Fruit fly (Drosophila melanogaster) whole organism, embryonic: ENCODE results near the gene Snm1.
A peak's percentile ranks its signal among the peaks of the same experiment; 100 is the strongest.

Experiments used
- Atf6 ChIP-seq: fragments of 200-800 bp; sonication (Bioruptor generic); IDR thresholded peaks from 2 replicates; pipeline ENCODE4 v1.3.6; 2022; ENCODE audit warnings: missing biosample characterization, missing genetic modification characterization
- CG10147 ChIP-seq: fragments of 200-800 bp; sonication (Bioruptor generic); optimal IDR thresholded peaks from 2 replicates; lab custom pipeline; 2019; ENCODE audit warnings: missing biosample characterization, mild to moderate bottlenecking, missing genetic modification characterization, moderate library complexity
- CG10366 ChIP-seq: fragments of 200-800 bp; sonication (Bioruptor generic); IDR thresholded peaks from 2 replicates; pipeline ENCODE4 v1.3.6; 2022; ENCODE audit warnings: missing biosample characterization, missing genetic modification characterization
- CG10979 ChIP-seq: fragments of 200-800 bp; sonication (Bioruptor generic); optimal IDR thresholded peaks from 2 replicates; lab custom pipeline; 2018; ENCODE audit warnings: missing biosample characterization, mild to moderate bottlenecking, missing genetic modification characterization, moderate library complexity
- CG12236 ChIP-seq: fragments of 200-800 bp; sonication (Bioruptor generic); optimal IDR thresholded peaks from 2 replicates; lab custom pipeline; 2016; ENCODE audit warnings: missing biosample characterization, missing genetic modification characterization
- CG13424 ChIP-seq: fragments of 200-800 bp; sonication (Bioruptor generic); optimal IDR thresholded peaks from 2 replicates; lab custom pipeline; 2019; ENCODE audit warnings: missing biosample characterization, mild to moderate bottlenecking, missing genetic modification characterization, moderate library complexity
- CG17186 ChIP-seq: fragments of 200-800 bp; sonication (Bioruptor generic); optimal IDR thresholded peaks from 3 replicates; lab custom pipeline; 2017; ENCODE audit warnings: missing biosample characterization, missing genetic modification reagents, missing genetic modification characterization
- CG17361 ChIP-seq: fragments of 200-800 bp; sonication (Bioruptor generic); IDR thresholded peaks from 3 replicates; pipeline ENCODE4 v1.3.6; 2022; ENCODE audit warnings: missing biosample characterization, missing genetic modification characterization
- CG2116 ChIP-seq: fragments of 200-800 bp; sonication (Bioruptor generic); optimal IDR thresholded peaks from 3 replicates; lab custom pipeline; 2018; ENCODE audit warnings: missing biosample characterization, mild to moderate bottlenecking, missing genetic modification characterization
- CG2678 ChIP-seq: fragments of 200-800 bp; sonication (Bioruptor generic); optimal IDR thresholded peaks from 3 replicates; lab custom pipeline; 2019; ENCODE audit warnings: missing biosample characterization, mild to moderate bottlenecking, missing genetic modification characterization, moderate library complexity
- CG30020 ChIP-seq: fragments of 200-800 bp; optimal IDR thresholded peaks from 2 replicates; lab custom pipeline; 2019; ENCODE audit warnings: missing biosample characterization, mild to moderate bottlenecking, missing genetic modification characterization, moderate library complexity
- CG31365 ChIP-seq: fragments of 200-800 bp; sonication (Bioruptor generic); optimal IDR thresholded peaks from 2 replicates; lab custom pipeline; 2018; ENCODE audit warnings: missing biosample characterization, mild to moderate bottlenecking, missing genetic modification characterization
- CG32532 ChIP-seq: fragments of 200-800 bp; sonication (Bioruptor generic); IDR thresholded peaks from 2 replicates; pipeline ENCODE4 v1.3.6; 2022; ENCODE audit warnings: missing biosample characterization, missing genetic modification characterization
- CG3281 ChIP-seq: fragments of 200-800 bp; sonication (Bioruptor generic); optimal IDR thresholded peaks from 3 replicates; lab custom pipeline; 2017; ENCODE audit warnings: missing biosample characterization, mild to moderate bottlenecking, missing genetic modification characterization
- CG33213 ChIP-seq: fragments of 200-800 bp; sonication (Bioruptor generic); optimal IDR thresholded peaks from 3 replicates; lab custom pipeline; 2016; ENCODE audit warnings: missing biosample characterization, missing genetic modification characterization
- CG7357 ChIP-seq: fragments of 200-800 bp; sonication (Bioruptor generic); IDR thresholded peaks from 3 replicates; pipeline ENCODE4 v1.3.6; 2022; ENCODE audit warnings: missing biosample characterization, missing genetic modification characterization
- CG8388 ChIP-seq: fragments of 200-800 bp; sonication (Bioruptor generic); optimal IDR thresholded peaks from 2 replicates; lab custom pipeline; 2019; ENCODE audit warnings: missing biosample characterization, mild to moderate bottlenecking, missing genetic modification characterization, moderate library complexity
- E2f2 ChIP-seq: fragments of 200-800 bp; sonication (Bioruptor generic); IDR thresholded peaks from 2 replicates; pipeline ENCODE4 v1.3.6; 2022; ENCODE audit warnings: missing biosample characterization, missing genetic modification characterization
- Hmr ChIP-seq: fragments of 200-800 bp; sonication (Bioruptor generic); optimal IDR thresholded peaks from 3 replicates; lab custom pipeline; 2017; ENCODE audit warnings: mild to moderate bottlenecking, missing biosample characterization, missing genetic modification reagents, missing genetic modification characterization
- Hr78 ChIP-seq, 2 experiments: fragments of 200-800 bp in 1 of 2; fragments of >200 bp in 1 of 2; sonication (Bioruptor generic) in 1 of 2; optimal IDR thresholded peaks; 2 replicates each; lab custom pipeline; 2017 to 2019; ENCODE audit warnings: missing biosample characterization in 2 of 2, missing genetic modification characterization in 2 of 2, mild to moderate bottlenecking in 1 of 2, moderate library complexity in 1 of 2
- Hsf ChIP-seq: fragments of 200-800 bp; sonication (Bioruptor generic); optimal IDR thresholded peaks from 3 replicates; lab custom pipeline; 2016; ENCODE audit warnings: missing biosample characterization, missing genetic modification characterization
- Lhr ChIP-seq: fragments of 200-800 bp; sonication (Bioruptor generic); optimal IDR thresholded peaks from 3 replicates; lab custom pipeline; 2017; ENCODE audit warnings: mild to moderate bottlenecking, missing biosample characterization, missing genetic modification reagents, missing genetic modification characterization
- Lpt ChIP-seq: fragments of >200 bp; optimal IDR thresholded peaks from 2 replicates; lab custom pipeline; 2018; ENCODE audit warnings: missing biosample characterization, missing genetic modification characterization
- NfI ChIP-seq: fragments of 200-800 bp; sonication (Bioruptor generic); optimal IDR thresholded peaks from 3 replicates; lab custom pipeline; 2018; ENCODE audit warnings: missing biosample characterization, mild to moderate bottlenecking, missing genetic modification characterization, moderate library complexity
- Ptx1 ChIP-seq: fragments of 200-800 bp; sonication (Bioruptor generic); IDR thresholded peaks from 2 replicates; pipeline ENCODE4 v1.3.6; 2022; ENCODE audit warnings: missing biosample characterization, missing genetic modification characterization
- Six4 ChIP-seq: fragments of 200-800 bp; sonication (Bioruptor generic); optimal IDR thresholded peaks from 2 replicates; lab custom pipeline; 2016; ENCODE audit warnings: missing biosample characterization, missing genetic modification characterization
- amos ChIP-seq: fragments of 200-800 bp; sonication (Bioruptor generic); IDR thresholded peaks from 2 replicates; pipeline ENCODE4 v1.3.6; 2022; ENCODE audit warnings: missing biosample characterization, missing genetic modification characterization; ENCODE audit not compliant: partially characterized antibody
- ash1 ChIP-seq: fragments of 200-800 bp; sonication (Bioruptor generic); optimal IDR thresholded peaks from 2 replicates; lab custom pipeline; 2018; ENCODE audit warnings: missing biosample characterization, mild to moderate bottlenecking, missing genetic modification characterization
- chinmo ChIP-seq: fragments of 200-800 bp; sonication (Bioruptor generic); IDR thresholded peaks from 4 replicates; pipeline ENCODE4 v1.3.6; 2022; ENCODE audit warnings: missing biosample characterization, missing genetic modification characterization; ENCODE audit not compliant: partially characterized antibody
- corto ChIP-seq: fragments of 200-800 bp; sonication (Bioruptor generic); optimal IDR thresholded peaks from 2 replicates; lab custom pipeline; 2016; ENCODE audit warnings: missing biosample characterization, mild to moderate bottlenecking, missing genetic modification characterization, moderate library complexity
- crol ChIP-seq: fragments of 200-800 bp; sonication (Bioruptor generic); IDR thresholded peaks from 2 replicates; pipeline ENCODE4 v1.3.6; 2022; ENCODE audit warnings: missing biosample characterization, missing genetic modification characterization
- dimm ChIP-seq: fragments of 200-800 bp; sonication (Bioruptor generic); IDR thresholded peaks from 2 replicates; pipeline ENCODE4 v1.3.6; 2022; ENCODE audit warnings: missing biosample characterization, missing genetic modification characterization
- dysf ChIP-seq: fragments of 200-800 bp; sonication (Bioruptor generic); IDR thresholded peaks from 3 replicates; pipeline ENCODE4 v1.3.6; 2022; ENCODE audit warnings: missing biosample characterization, missing genetic modification characterization
- gsb ChIP-seq: fragments of 200-800 bp; sonication (Bioruptor generic); IDR thresholded peaks from 2 replicates; pipeline ENCODE4 v1.3.6; 2022; ENCODE audit warnings: missing biosample characterization, missing genetic modification characterization
- hth ChIP-seq: fragments of >200 bp; optimal IDR thresholded peaks from 2 replicates; lab custom pipeline; 2017; ENCODE audit warnings: inconsistent platforms
- jing ChIP-seq: fragments of 200-800 bp; sonication (Bioruptor generic); optimal IDR thresholded peaks from 2 replicates; lab custom pipeline; 2018; ENCODE audit warnings: missing biosample characterization, mild to moderate bottlenecking, missing genetic modification characterization
- otp ChIP-seq: fragments of 200-800 bp; sonication (Bioruptor generic); IDR thresholded peaks from 3 replicates; pipeline ENCODE4, ENCODE4 v1.3.6; 2022; ENCODE audit warnings: missing biosample characterization, missing genetic modification characterization
- p53 ChIP-seq: fragments of 200-800 bp; sonication (Bioruptor generic); optimal IDR thresholded peaks from 2 replicates; lab custom pipeline; 2016; ENCODE audit warnings: missing biosample characterization, missing genetic modification characterization
- pita ChIP-seq: fragments of 200-800 bp; sonication (Bioruptor generic); optimal IDR thresholded peaks from 2 replicates; lab custom pipeline; 2017; ENCODE audit warnings: missing biosample characterization, mild to moderate bottlenecking, missing genetic modification characterization
- prd ChIP-seq, 3 experiments: fragments of >200 bp in 2 of 3; fragments of 200-800 bp in 1 of 3; sonication (Bioruptor generic) in 1 of 3; optimal IDR thresholded peaks in 2 of 3; IDR thresholded peaks in 1 of 3; 2 replicates in 2 of 3; 3 replicates in 1 of 3; pipeline versions ENCODE4 v1.3.6 to Lab custom; 2017 to 2022; ENCODE audit warnings: missing biosample characterization in 1 of 3, missing genetic modification characterization in 1 of 3
- repo ChIP-seq: fragments of 200-800 bp; sonication (Bioruptor generic); optimal IDR thresholded peaks from 2 replicates; lab custom pipeline; 2016; ENCODE audit warnings: missing biosample characterization, missing genetic modification characterization
- run ChIP-seq: fragments of 200-800 bp; sonication (Bioruptor generic); optimal IDR thresholded peaks from 3 replicates; lab custom pipeline; 2018; ENCODE audit warnings: missing biosample characterization, mild to moderate bottlenecking, missing genetic modification characterization
- seq ChIP-seq: fragments of 200-800 bp; sonication (Bioruptor generic); IDR thresholded peaks from 2 replicates; pipeline ENCODE4 v1.3.6; 2022; ENCODE audit warnings: missing biosample characterization, missing genetic modification characterization
- sim ChIP-seq: fragments of 200-800 bp; sonication (Bioruptor generic); IDR thresholded peaks from 2 replicates; pipeline ENCODE4 v1.3.6; 2022; ENCODE audit warnings: missing biosample characterization, missing genetic modification characterization
- so ChIP-seq: fragments of 200-800 bp; sonication (Bioruptor generic); IDR thresholded peaks from 3 replicates; pipeline ENCODE4 v1.3.6; 2022; ENCODE audit warnings: missing biosample characterization, missing genetic modification characterization
- stc ChIP-seq: fragments of 200-800 bp; sonication (Bioruptor generic); IDR thresholded peaks from 2 replicates; pipeline ENCODE4 v1.3.6; 2022; ENCODE audit warnings: missing biosample characterization, missing genetic modification characterization
- tin ChIP-seq: fragments of 200-800 bp; sonication (Bioruptor generic); optimal IDR thresholded peaks from 3 replicates; lab custom pipeline; 2016; ENCODE audit warnings: missing biosample characterization, missing genetic modification characterization
- tll ChIP-seq, 2 experiments: fragments of 200-800 bp in 1 of 2; fragments of >200 bp in 1 of 2; sonication (Bioruptor generic) in 1 of 2; optimal IDR thresholded peaks; 2 replicates each; lab custom pipeline; 2017 to 2019; ENCODE audit warnings: missing biosample characterization in 2 of 2, missing genetic modification characterization in 2 of 2, mild to moderate bottlenecking in 1 of 2, moderate library complexity in 1 of 2
- zf30C ChIP-seq: fragments of 200-800 bp; sonication (Bioruptor generic); optimal IDR thresholded peaks from 3 replicates; lab custom pipeline; 2018; ENCODE audit warnings: missing biosample characterization, mild to moderate bottlenecking, missing genetic modification characterization
- zfh2 ChIP-seq: fragments of 200-800 bp; sonication (Bioruptor generic); optimal IDR thresholded peaks from 2 replicates; lab custom pipeline; 2016; ENCODE audit warnings: missing biosample characterization, missing genetic modification characterization

Gene Snm1

DNA sequence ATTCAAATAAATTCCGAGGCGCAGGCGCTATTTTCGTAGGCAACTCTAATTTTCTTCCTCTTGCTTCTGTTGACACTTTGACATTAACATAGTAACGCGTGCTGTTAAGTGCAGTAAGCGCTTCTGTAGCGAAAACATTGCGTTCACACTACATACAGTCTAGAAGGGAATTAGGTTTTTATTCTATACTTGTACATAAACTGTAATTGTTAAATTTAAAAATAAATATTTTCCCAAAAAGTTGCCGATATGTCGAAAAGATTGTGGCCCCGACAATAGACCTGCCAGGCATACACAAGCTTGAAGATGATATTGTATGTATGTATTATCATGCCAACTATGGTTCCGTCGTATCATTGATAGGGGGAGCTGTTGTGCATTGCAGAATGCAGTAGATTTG is 51.6 kb downstream of the Snm1 start, which contains the start of gene asl (continued):
- TF ChIP-seq so, result no peak
- TF ChIP-seq CG10147 (GFP tag; lab: Kevin White, UChicago), result peak; percentile 27
- TF ChIP-seq seq (GFP tag; lab: Robert Waterston, UW), result no peak
- no peak for TF ChIP-seq crol (GFP tag; lab: Robert Waterston, UW)
- 0 out of 4 replicates have a peak, but pooled peaks have one; percentile 58 for TF ChIP-seq chinmo (GFP tag; lab: Robert Waterston, UW)
- no peak for TF ChIP-seq CG2678 (tag; lab: Kevin White, UChicago)
- TF ChIP-seq E2f2 (GFP tag; lab: Robert Waterston, UW), result peak; percentile 84
- TF ChIP-seq corto (GFP tag; lab: Kevin White, UChicago), result peak; percentile 25
- no peak for TF ChIP-seq tll (GFP tag; optimal IDR thresholded peaks at IDR 0.05; lab: Kevin White, UChicago)
- peak; percentile 97 for TF ChIP-seq CG7357 (GFP tag; lab: Robert Waterston, UW)
- TF ChIP-seq run (tag; lab: Kevin White, UChicago), result no peak
- TF ChIP-seq pita (GFP tag; lab: Kevin White, UChicago), result no peak
- no peak for TF ChIP-seq Six4 (GFP tag; lab: Kevin White, UChicago)
- TF ChIP-seq CG3281 (GFP tag; lab: Kevin White, UChicago), result peak; percentile 61
- no peak for TF ChIP-seq gsb (GFP tag; lab: Robert Waterston, UW)
- peak; percentile 57 for TF ChIP-seq CG8388 (GFP tag; lab: Kevin White, UChicago)
- TF ChIP-seq CG13424, result peak; percentile 79
- TF ChIP-seq CG12236 (GFP tag; lab: Kevin White, UChicago), result no peak
- peak; percentile 100 for TF ChIP-seq CG17186 (GFP tag; lab: Kevin White, UChicago)
- no peak for TF ChIP-seq Lpt (GFP tag; lab: Kevin White, UChicago)
- peak; percentile 61 for TF ChIP-seq CG10366 (GFP tag; lab: Robert Waterston, UW)
- no peak for TF ChIP-seq dimm
- TF ChIP-seq repo (GFP tag; lab: Kevin White, UChicago), result peak; percentile 20
- TF ChIP-seq jing, result no peak
- TF ChIP-seq Ptx1 (GFP tag; lab: Robert Waterston, UW), result peak; percentile 65
- no peak for TF ChIP-seq sim (GFP tag; lab: Robert Waterston, UW)
- no peak for TF ChIP-seq amos (GFP tag; lab: Robert Waterston, UW)
- TF ChIP-seq CG32532 (GFP tag; lab: Robert Waterston, UW), result peak; percentile 76
- TF ChIP-seq Hr78 (GFP tag; optimal IDR thresholded peaks at IDR 0.05; lab: Kevin White, UChicago), result peak in 1 of 2 experiments; percentile 65
- peak; percentile 76 for TF ChIP-seq dysf
- TF ChIP-seq Hsf (GFP tag; lab: Kevin White, UChicago), result peak; percentile 64
- peak; percentile 51 for TF ChIP-seq zfh2 (GFP tag; lab: Kevin White, UChicago)
- TF ChIP-seq CG10979 (tag; lab: Kevin White, UChicago), result peak; percentile 58
- peak; percentile 85 for TF ChIP-seq CG2116
- TF ChIP-seq hth, result no peak
- peak; percentile 56 for TF ChIP-seq Atf6 (GFP tag; lab: Robert Waterston, UW)
- no peak for TF ChIP-seq CG31365 (tag; lab: Kevin White, UChicago)
- peak; percentile 94 for TF ChIP-seq CG30020 (tag; lab: Kevin White, UChicago)
- TF ChIP-seq Lhr (GFP tag; lab: Kevin White, UChicago), result peak; percentile 59
- peak; percentile 71 for TF ChIP-seq NfI (GFP tag; lab: Kevin White, UChicago)
- no peak for TF ChIP-seq p53 (GFP tag; lab: Kevin White, UChicago)
- TF ChIP-seq Hmr (GFP tag; lab: Kevin White, UChicago), result no peak
- peak; percentile 50; the same call in 1 of the 2 replicates for TF ChIP-seq stc (GFP tag; lab: Robert Waterston, UW)
- TF ChIP-seq CG33213 (GFP tag; lab: Kevin White, UChicago), result peak; percentile 66
- TF ChIP-seq tin (GFP tag; lab: Kevin White, UChicago), result peak; percentile 58
- TF ChIP-seq otp (GFP tag; lab: Robert Waterston, UW), result 0 out of 3 replicates have a peak, but pooled peaks have one; percentile 33
- TF ChIP-seq ash1 (GFP tag; lab: Kevin White, UChicago), result no peak
- TF ChIP-seq prd (optimal IDR thresholded peaks at IDR 0.05; lab: Kevin White, UChicago), result no peak
- TF ChIP-seq prd (GFP tag; IDR thresholded peaks at IDR 0.05; lab: Robert Waterston, UW), result peak; percentile 39; the same call in 1 of the 3 replicates
- TF ChIP-seq zf30C, result peak; percentile 10
- TF ChIP-seq CG17361, result peak; percentile 83
